Worm (Caenorhabditis elegans) whole organism, L4 larva: ENCODE measurements around the gene mai-1.

Source experiments
- F26F4.8 ChIP-seq: fragments of 200-800 bp; sonication (Bioruptor generic); conservative IDR thresholded peaks from 2 replicates; pipeline ENCODE4 v1.3.6; 2022; ENCODE audit warnings: missing genetic modification characterization, missing compliant biosample characterization
- F37D6.2 ChIP-seq: sonication (generic microtip); optimal IDR thresholded peaks from 2 replicates; lab custom pipeline; 2016; ENCODE audit warnings: mild to moderate bottlenecking, missing genetic modification characterization, missing compliant biosample characterization
- F49E8.2 ChIP-seq: sonication (generic microtip); optimal IDR thresholded peaks from 2 replicates; lab custom pipeline; 2016; ENCODE audit warnings: missing compliant biosample characterization, mild to moderate bottlenecking, missing genetic modification characterization, borderline replicate concordance
- T20F7.1 ChIP-seq: fragments of 200-800 bp; sonication (Bioruptor generic); optimal IDR thresholded peaks from 2 replicates; lab custom pipeline; 2018; ENCODE audit warnings: mild to moderate bottlenecking, missing genetic modification characterization, missing compliant biosample characterization
- T26A8.4 ChIP-seq: fragments of 200-800 bp; sonication (Bioruptor generic); IDR thresholded peaks from 2 replicates; pipeline ENCODE4 v1.3.6; 2022; ENCODE audit warnings: missing genetic modification characterization, missing compliant biosample characterization
- Y105C5A.15 ChIP-seq: fragments of 200-800 bp; sonication (Bioruptor generic); IDR thresholded peaks from 2 replicates; pipeline ENCODE4 v1.3.6; 2022; ENCODE audit warnings: missing genetic modification characterization, missing compliant biosample characterization
- Y48G9A.11 ChIP-seq: fragments of 200-800 bp; sonication (Bioruptor generic); IDR thresholded peaks from 2 replicates; pipeline ENCODE4 v1.3.6; 2022; ENCODE audit warnings: missing genetic modification reagents, missing genetic modification characterization, missing compliant biosample characterization
- Y75B8A.6 ChIP-seq: fragments of 200-800 bp; sonication (Bioruptor generic); IDR thresholded peaks from 2 replicates; pipeline ENCODE4 v1.3.6; 2022; ENCODE audit warnings: missing genetic modification reagents, missing genetic modification characterization, missing compliant biosample characterization
- ceh-28 ChIP-seq: fragments of 150-350 bp; optimal IDR thresholded peaks from 2 replicates; lab custom pipeline; 2014; ENCODE audit warnings: missing biosample characterization, missing genetic modification reagents, missing genetic modification characterization
- ceh-32 ChIP-seq: sonication (generic microtip); optimal IDR thresholded peaks from 2 replicates; lab custom pipeline; 2016; ENCODE audit warnings: mild to moderate bottlenecking, missing genetic modification characterization, missing compliant biosample characterization; ENCODE audit not compliant: poor library complexity
- ceh-82 ChIP-seq: sonication (generic microtip); optimal IDR thresholded peaks from 2 replicates; lab custom pipeline; 2017; ENCODE audit warnings: missing biosample characterization, missing genetic modification characterization
- ces-1 ChIP-seq: fragments of 150-350 bp; sonication (generic microtip); optimal IDR thresholded peaks from 4 replicates; lab custom pipeline; 2014; ENCODE audit warnings: missing biosample characterization, missing genetic modification reagents, missing genetic modification characterization
- cey-2 ChIP-seq: sonication (generic microtip); optimal IDR thresholded peaks from 3 replicates; lab custom pipeline; 2017; ENCODE audit warnings: missing genetic modification characterization, mild to moderate bottlenecking, missing compliant biosample characterization, antibody characterized with exemption, borderline replicate concordance; ENCODE audit not compliant: insufficient read depth
- daf-16 ChIP-seq, 3 experiments: sonication (generic microtip); optimal IDR thresholded peaks; 2 replicates each; lab custom pipeline; 2016 to 2017; ENCODE audit warnings: missing genetic modification characterization in 3 of 3, missing genetic modification reagents in 3 of 3, mild to moderate bottlenecking in 2 of 3, missing compliant biosample characterization in 2 of 3, missing biosample characterization in 1 of 3, moderate library complexity in 1 of 3
- dpl-1 ChIP-seq: fragments of 150-350 bp; optimal IDR thresholded peaks from 2 replicates; lab custom pipeline; 2014; ENCODE audit warnings: missing biosample characterization, missing genetic modification reagents, missing genetic modification characterization
- duxl-1 ChIP-seq: sonication (generic microtip); optimal IDR thresholded peaks from 2 replicates; lab custom pipeline; 2016; ENCODE audit warnings: mild to moderate bottlenecking, missing genetic modification characterization, moderate library complexity, missing compliant biosample characterization; ENCODE audit not compliant: poor library complexity
- egl-27 ChIP-seq: sonication (generic microtip); optimal IDR thresholded peaks from 3 replicates; lab custom pipeline; 2017; ENCODE audit warnings: missing biosample characterization, missing genetic modification reagents, missing genetic modification characterization
- fkh-10 ChIP-seq: fragments of 150-350 bp; optimal IDR thresholded peaks from 2 replicates; lab custom pipeline; 2014; ENCODE audit warnings: missing biosample characterization, missing genetic modification reagents, missing genetic modification characterization
- lin-38 ChIP-seq: fragments of 200-800 bp; sonication (Bioruptor generic); IDR thresholded peaks from 2 replicates; pipeline ENCODE4 v1.3.6; 2022; ENCODE audit warnings: missing genetic modification reagents, missing genetic modification characterization, missing compliant biosample characterization
- lir-3 ChIP-seq: sonication (generic microtip); optimal IDR thresholded peaks from 2 replicates; lab custom pipeline; 2016; ENCODE audit warnings: mild to moderate bottlenecking, missing genetic modification characterization, missing compliant biosample characterization
- madf-5 ChIP-seq, 2 experiments: fragments of 200-800 bp; sonication (Bioruptor generic); IDR thresholded peaks; 2 replicates each; pipeline ENCODE4 v1.3.6; 2022; ENCODE audit warnings: missing compliant biosample characterization in 2 of 2, missing genetic modification characterization in 2 of 2
- madf-9 ChIP-seq: fragments of 200-800 bp; sonication (Bioruptor generic); conservative IDR thresholded peaks from 2 replicates; pipeline ENCODE4 v1.3.6; 2022; ENCODE audit warnings: missing genetic modification reagents, missing genetic modification characterization, missing compliant biosample characterization
- mdl-1 ChIP-seq, 2 experiments: fragments of 150-350 bp in 1 of 2; sonication (generic microtip) in 1 of 2; optimal IDR thresholded peaks; 2 replicates each; lab custom pipeline; 2014 to 2017; ENCODE audit warnings: missing biosample characterization in 2 of 2, missing genetic modification characterization in 2 of 2
- mep-1 ChIP-seq: fragments of 150-350 bp; sonication (generic microtip); optimal IDR thresholded peaks from 3 replicates; lab custom pipeline; 2014; ENCODE audit warnings: missing biosample characterization, missing genetic modification characterization
- nhr-10 ChIP-seq: fragments of 150-350 bp; optimal IDR thresholded peaks from 2 replicates; lab custom pipeline; 2014; ENCODE audit warnings: missing biosample characterization, missing genetic modification characterization
- nhr-11 ChIP-seq: fragments of 150-350 bp; optimal IDR thresholded peaks from 2 replicates; lab custom pipeline; 2014; ENCODE audit warnings: missing biosample characterization, missing genetic modification characterization
- nhr-48 ChIP-seq: sonication (generic microtip); optimal IDR thresholded peaks from 2 replicates; lab custom pipeline; 2016; ENCODE audit warnings: mild to moderate bottlenecking, missing genetic modification characterization, missing compliant biosample characterization
- php-3 ChIP-seq: fragments of 200-800 bp; sonication (Bioruptor generic); IDR thresholded peaks from 2 replicates; pipeline ENCODE4 v1.3.6; 2022; ENCODE audit warnings: missing genetic modification reagents, missing genetic modification characterization, missing compliant biosample characterization
- rbr-2 ChIP-seq: sonication (generic microtip); optimal IDR thresholded peaks from 2 replicates; lab custom pipeline; 2016; ENCODE audit warnings: missing genotype, missing genetic modification characterization, missing compliant biosample characterization
- saeg-2 ChIP-seq: fragments of 200-800 bp; sonication (Bioruptor generic); IDR thresholded peaks from 2 replicates; pipeline ENCODE4 v1.3.6; 2022; ENCODE audit warnings: missing genetic modification reagents, missing genetic modification characterization, missing compliant biosample characterization
- skn-1 ChIP-seq: fragments of 150-350 bp; optimal IDR thresholded peaks from 2 replicates; lab custom pipeline; 2014; ENCODE audit warnings: missing biosample characterization, missing genetic modification characterization
- unc-130 ChIP-seq: sonication (generic microtip); optimal IDR thresholded peaks from 2 replicates; lab custom pipeline; 2016; ENCODE audit warnings: missing genetic modification reagents, missing genetic modification characterization, missing compliant biosample characterization
- unc-62 ChIP-seq, 3 experiments: fragments of 150-350 bp in 1 of 3; sonication (generic microtip); optimal IDR thresholded peaks in 2 of 3; peaks in 1 of 3; 1 replicate in 1 of 3; 2 replicates in 2 of 3; lab custom pipeline; 2014 to 2017; ENCODE audit warnings: missing biosample characterization in 3 of 3, missing genetic modification characterization in 3 of 3, missing genetic modification reagents in 3 of 3, missing genotype in 1 of 3
- zag-1 ChIP-seq: fragments of 150-350 bp; optimal IDR thresholded peaks from 2 replicates; lab custom pipeline; 2014; ENCODE audit warnings: missing biosample characterization, missing genetic modification characterization
- zfp-3 ChIP-seq: fragments of 200-800 bp; sonication (Bioruptor generic); conservative IDR thresholded peaks from 2 replicates; pipeline ENCODE4 v1.3.6; 2022; ENCODE audit warnings: missing genetic modification reagents, missing genetic modification characterization, missing compliant biosample characterization
- zip-2 ChIP-seq: fragments of 150-350 bp; optimal IDR thresholded peaks from 2 replicates; lab custom pipeline; 2014; ENCODE audit warnings: missing biosample characterization, missing genetic modification characterization
- ztf-7 ChIP-seq: fragments of 150-350 bp; optimal IDR thresholded peaks from 2 replicates; lab custom pipeline; 2014; ENCODE audit warnings: missing biosample characterization, missing genetic modification characterization

The mai-1 gene

DNA sequence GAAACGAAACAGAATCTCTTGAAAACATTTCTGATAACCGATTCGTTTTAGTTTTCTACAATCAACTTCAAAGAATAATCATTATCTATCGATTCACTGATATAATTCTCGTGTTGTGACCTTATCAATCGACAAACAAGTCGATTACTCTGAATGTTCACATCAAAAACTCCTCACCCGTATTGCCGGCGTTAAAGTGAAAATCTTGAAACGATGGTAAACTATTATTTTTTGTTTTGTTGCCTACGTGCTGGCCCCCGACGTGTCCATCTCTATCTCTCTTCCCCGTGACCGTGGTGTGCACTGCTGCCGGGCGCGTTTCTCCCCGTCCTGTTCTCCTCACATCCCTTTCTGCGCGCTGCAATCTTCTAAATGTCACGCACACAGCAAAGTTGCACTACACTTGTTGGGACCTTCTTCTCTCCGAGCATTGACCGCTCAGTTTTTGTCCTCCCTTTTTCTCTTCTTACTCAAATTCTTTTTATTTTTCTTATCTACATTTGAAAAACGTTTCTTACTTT, 26.4 kb downstream of the mai-1 start (continued):
- TF ChIP-seq fkh-10 (GFP tag; lab: Kevin White, UChicago): peak; percentile 16
- no peak for TF ChIP-seq zip-2 (tag; lab: Kevin White, UChicago)
- TF ChIP-seq zfp-3 (GFP tag; lab: Robert Waterston, UW): no peak
- TF ChIP-seq lin-38 (GFP tag; lab: Robert Waterston, UW): no peak
- TF ChIP-seq ceh-82 (tag; lab: Kevin White, UChicago): no peak
- TF ChIP-seq T20F7.1: no peak
- TF ChIP-seq nhr-11: peak; percentile 57
- peak; percentile 69 for TF ChIP-seq mep-1 (tag; lab: Kevin White, UChicago)
- peak; percentile 43 for TF ChIP-seq rbr-2 (tag; lab: Kevin White, UChicago)
- TF ChIP-seq cey-2 (tag; lab: Kevin White, UChicago): no peak
- peak in 1 of 2 experiments; percentile 48 for TF ChIP-seq daf-16 (GFP tag; optimal IDR thresholded peaks at IDR 0.05; lab: Kevin White, UChicago)
- peak; percentile 96 for TF ChIP-seq daf-16 (tag; optimal IDR thresholded peaks at IDR 0.05; lab: Kevin White, UChicago)
- TF ChIP-seq zag-1 (tag; lab: Kevin White, UChicago): no peak
- peak; percentile 29 for TF ChIP-seq nhr-10 (tag; lab: Kevin White, UChicago)
- no peak for TF ChIP-seq egl-27
- no peak for TF ChIP-seq Y48G9A.11 (GFP tag; lab: Robert Waterston, UW)
- TF ChIP-seq ceh-32 (tag; lab: Kevin White, UChicago): no peak
- no peak for TF ChIP-seq Y75B8A.6 (GFP tag; lab: Robert Waterston, UW)
- no peak for TF ChIP-seq Y105C5A.15 (GFP tag; lab: Robert Waterston, UW)
- no peak for TF ChIP-seq F26F4.8 (GFP tag; lab: Robert Waterston, UW)
- no peak for TF ChIP-seq madf-5 (GFP tag; IDR thresholded peaks at IDR 0.05; lab: Robert Waterston, UW)
- TF ChIP-seq T26A8.4 (GFP tag; lab: Robert Waterston, UW): peak; percentile 55
- TF ChIP-seq madf-9: no peak
- TF ChIP-seq mdl-1 (tag; optimal IDR thresholded peaks at IDR 0.05; lab: Kevin White, UChicago): peak; percentile 31 to 78
- no peak for TF ChIP-seq F37D6.2 (tag; lab: Kevin White, UChicago)
- no peak for TF ChIP-seq dpl-1 (GFP tag; lab: Kevin White, UChicago)
- TF ChIP-seq php-3 (GFP tag; lab: Robert Waterston, UW): 0 out of 2 replicates have a peak, but pooled peaks have one; percentile 46

- no peak for TF ChIP-seq F49E8.2 (tag; lab: Kevin White, UChicago)
- TF ChIP-seq ces-1: no peak
- no peak for TF ChIP-seq unc-130 (GFP tag; lab: Kevin White, UChicago)
- TF ChIP-seq lir-3 (tag; lab: Kevin White, UChicago): no peak
- TF ChIP-seq nhr-48 (tag; lab: Kevin White, UChicago): no peak
- no peak for TF ChIP-seq Y105C5A.15 (GFP tag; lab: Robert Waterston, UW)
- TF ChIP-seq ztf-7 (tag; lab: Kevin White, UChicago): no peak
- no peak for TF ChIP-seq F26F4.8 (GFP tag; lab: Robert Waterston, UW)
- TF ChIP-seq unc-62 (GFP tag; optimal IDR thresholded peaks at IDR 0.05 in 1 of 2; lab: Kevin White, UChicago): no peak
- TF ChIP-seq unc-62 (tag; optimal IDR thresholded peaks at IDR 0.05; lab: Kevin White, UChicago): no peak
Measured at ce11 chrX:3089423-3089822, 27.0 kb downstream of the mai-1 start, which contains the start of gene pccb-1. pccb-1 (plus strand) TSS chrX:3089549.

- TF ChIP-seq mep-1 (tag; lab: Kevin White, UChicago) (no peak), ceh-28 (no peak), lin-38 (GFP tag; lab: Robert Waterston, UW) (no peak), T26A8.4 (GFP tag; lab: Robert Waterston, UW) (no peak), duxl-1 (tag; lab: Kevin White, UChicago) (no peak), skn-1 (no peak), saeg-2 (GFP tag; lab: Robert Waterston, UW) (no peak)
Measured at ce11 chrX:3087647-3088046, 28.7 kb downstream of the mai-1 start.
